Worm (Caenorhabditis elegans) whole organism, L4 larva: ENCODE measurements around the gene R10E4.7.

Experiments used
- egl-27 ChIP-seq: sonication (generic microtip); optimal IDR thresholded peaks from 3 replicates; lab custom pipeline; 2017; ENCODE audit warnings: missing biosample characterization, missing genetic modification reagents, missing genetic modification characterization
- gei-8 ChIP-seq: fragments of 200-800 bp; sonication (Bioruptor generic); optimal IDR thresholded peaks from 2 replicates; lab custom pipeline; 2018; ENCODE audit warnings: mild to moderate bottlenecking, missing genetic modification characterization, missing compliant biosample characterization
- jun-1 ChIP-seq: fragments of 150-350 bp; optimal IDR thresholded peaks from 2 replicates; lab custom pipeline; 2014; ENCODE audit warnings: missing biosample characterization, missing genetic modification reagents, missing genetic modification characterization
- lsy-2 ChIP-seq, 2 experiments: fragments of 150-350 bp in 1 of 2; sonication (generic microtip) in 1 of 2; optimal IDR thresholded peaks; 2 replicates each; lab custom pipeline; 2014 to 2017; ENCODE audit warnings: missing biosample characterization in 2 of 2, missing genetic modification characterization in 2 of 2
- spr-1 ChIP-seq: sonication (generic microtip); optimal IDR thresholded peaks from 2 replicates; lab custom pipeline; 2016; ENCODE audit warnings: mild to moderate bottlenecking, missing genetic modification characterization, missing compliant biosample characterization

- TF ChIP-seq gei-8, result no peak
- TF ChIP-seq jun-1 (tag; lab: Kevin White, UChicago), result no peak
- no peak for TF ChIP-seq spr-1
- TF ChIP-seq egl-27 (tag; lab: Kevin White, UChicago), result no peak
- no peak for TF ChIP-seq lsy-2 (tag; optimal IDR thresholded peaks at IDR 0.05; lab: Kevin White, UChicago)
Observed at ce11 chrIII:4276277-4276676, 18.3 kb upstream of the R10E4.7 start.
